Worm (Caenorhabditis elegans) whole organism, mixed stage, embryonic: ENCODE measurements around the gene fmo-4.

ENCODE experiments used
- M03D4.4 ChIP-seq: sonication (generic microtip); optimal IDR thresholded peaks from 2 replicates; lab custom pipeline; 2017; ENCODE audit warnings: mild to moderate bottlenecking, missing genetic modification characterization, missing compliant biosample characterization
- bed-3 ChIP-seq: fragments of 200-800 bp; sonication (Bioruptor generic); optimal IDR thresholded peaks from 3 replicates; lab custom pipeline; 2018; ENCODE audit warnings: mild to moderate bottlenecking, missing genetic modification characterization, moderate library complexity, missing compliant biosample characterization
- blmp-1 ChIP-seq: fragments of 150-350 bp; optimal IDR thresholded peaks from 2 replicates; lab custom pipeline; 2014; ENCODE audit warnings: missing biosample characterization, missing genetic modification characterization
- ceh-39 ChIP-seq: fragments of 150-350 bp; optimal IDR thresholded peaks from 2 replicates; lab custom pipeline; 2014; ENCODE audit warnings: missing biosample characterization, missing genetic modification characterization
- ceh-43 ChIP-seq: fragments of 200-800 bp; sonication (Bioruptor generic); optimal IDR thresholded peaks from 2 replicates; lab custom pipeline; 2018; ENCODE audit warnings: mild to moderate bottlenecking, missing genetic modification characterization, moderate library complexity, missing compliant biosample characterization
- ceh-83 ChIP-seq: fragments of 200-800 bp; sonication (Bioruptor generic); optimal IDR thresholded peaks from 2 replicates; lab custom pipeline; 2018; ENCODE audit warnings: mild to moderate bottlenecking, missing genetic modification characterization, missing compliant biosample characterization
- ces-1 ChIP-seq: fragments of 150-350 bp; optimal IDR thresholded peaks from 2 replicates; lab custom pipeline; 2014; ENCODE audit warnings: missing biosample characterization, missing genetic modification reagents, missing genetic modification characterization
- cnd-1 ChIP-seq: fragments of 200-800 bp; sonication (Bioruptor generic); optimal IDR thresholded peaks from 2 replicates; lab custom pipeline; 2018; ENCODE audit warnings: mild to moderate bottlenecking, missing genetic modification characterization, missing compliant biosample characterization
- drap-1 ChIP-seq: fragments of 200-800 bp; sonication (Bioruptor generic); optimal IDR thresholded peaks from 3 replicates; lab custom pipeline; 2018; ENCODE audit warnings: mild to moderate bottlenecking, missing genetic modification characterization, missing compliant biosample characterization
- elt-1 ChIP-seq: sonication (generic microtip); optimal IDR thresholded peaks from 2 replicates; lab custom pipeline; 2017; ENCODE audit warnings: missing genetic modification characterization, mild to moderate bottlenecking, missing compliant biosample characterization, antibody characterized with exemption, moderate library complexity, borderline replicate concordance; ENCODE audit not compliant: insufficient read depth
- elt-3 ChIP-seq: fragments of 150-350 bp; optimal IDR thresholded peaks from 2 replicates; lab custom pipeline; 2014; ENCODE audit warnings: missing biosample characterization, missing genetic modification characterization
- flh-1 ChIP-seq: fragments of 200-800 bp; sonication (Bioruptor generic); optimal IDR thresholded peaks from 2 replicates; lab custom pipeline; 2018; ENCODE audit warnings: mild to moderate bottlenecking, missing genetic modification characterization, moderate library complexity, missing compliant biosample characterization
- ham-2 ChIP-seq: fragments of 200-800 bp; sonication (Bioruptor generic); optimal IDR thresholded peaks from 2 replicates; lab custom pipeline; 2018; ENCODE audit warnings: mild to moderate bottlenecking, missing genetic modification characterization, missing compliant biosample characterization
- hlh-1 ChIP-seq: fragments of 150-350 bp; optimal IDR thresholded peaks from 2 replicates; lab custom pipeline; 2014; ENCODE audit warnings: missing biosample characterization, missing genetic modification reagents, missing genetic modification characterization
- lin-13 ChIP-seq: fragments of 150-350 bp; optimal IDR thresholded peaks from 2 replicates; lab custom pipeline; 2014; ENCODE audit warnings: missing biosample characterization, missing genetic modification characterization
- lin-32 ChIP-seq: fragments of 200-800 bp; sonication (Bioruptor generic); optimal IDR thresholded peaks from 2 replicates; lab custom pipeline; 2018; ENCODE audit warnings: mild to moderate bottlenecking, missing genetic modification characterization, missing compliant biosample characterization
- lsy-2 ChIP-seq: fragments of 150-350 bp; optimal IDR thresholded peaks from 2 replicates; lab custom pipeline; 2014; ENCODE audit warnings: missing biosample characterization, missing genetic modification characterization
- mab-5 ChIP-seq: fragments of 150-350 bp; optimal IDR thresholded peaks from 2 replicates; lab custom pipeline; 2014; ENCODE audit warnings: missing biosample characterization, missing genetic modification characterization
- mep-1 ChIP-seq: fragments of 150-350 bp; optimal IDR thresholded peaks from 2 replicates; lab custom pipeline; 2017; ENCODE audit warnings: missing biosample characterization, missing genetic modification reagents, missing genetic modification characterization, inconsistent platforms
- mls-2 ChIP-seq: sonication (generic microtip); optimal IDR thresholded peaks from 2 replicates; lab custom pipeline; 2016; ENCODE audit warnings: mild to moderate bottlenecking, missing genetic modification characterization, moderate library complexity, missing compliant biosample characterization
- nhr-12 ChIP-seq: fragments of 150-350 bp; optimal IDR thresholded peaks from 2 replicates; lab custom pipeline; 2014; ENCODE audit warnings: missing biosample characterization, missing genetic modification characterization
- nhr-237 ChIP-seq: fragments of 150-350 bp; optimal IDR thresholded peaks from 2 replicates; lab custom pipeline; 2014; ENCODE audit warnings: missing biosample characterization, missing genetic modification characterization
- nhr-76 ChIP-seq: sonication (generic microtip); optimal IDR thresholded peaks from 2 replicates; lab custom pipeline; 2017; ENCODE audit warnings: missing biosample characterization, missing genetic modification characterization
- pha-4 ChIP-seq: fragments of 150-350 bp; optimal IDR thresholded peaks from 2 replicates; lab custom pipeline; 2018; ENCODE audit warnings: missing biosample characterization, missing genetic modification reagents, missing genetic modification characterization
- sem-2 ChIP-seq: fragments of 200-800 bp; sonication (Bioruptor generic); optimal IDR thresholded peaks from 2 replicates; lab custom pipeline; 2018; ENCODE audit warnings: mild to moderate bottlenecking, missing genetic modification characterization, missing compliant biosample characterization
- snpc-4 ChIP-seq: fragments of 150-350 bp; optimal IDR thresholded peaks from 2 replicates; lab custom pipeline; 2014; ENCODE audit warnings: missing biosample characterization, missing genetic modification characterization
- sptf-1 ChIP-seq: sonication (generic microtip); optimal IDR thresholded peaks from 2 replicates; lab custom pipeline; 2017; ENCODE audit warnings: mild to moderate bottlenecking, missing genetic modification characterization, moderate library complexity, missing compliant biosample characterization
- tbx-8 ChIP-seq: fragments of 200-800 bp; sonication (Bioruptor generic); optimal IDR thresholded peaks from 2 replicates; lab custom pipeline; 2018; ENCODE audit warnings: mild to moderate bottlenecking, missing genetic modification characterization, moderate library complexity, missing compliant biosample characterization
- unc-120 ChIP-seq: sonication (generic microtip); optimal IDR thresholded peaks from 2 replicates; lab custom pipeline; 2017; ENCODE audit warnings: missing genetic modification characterization, missing compliant biosample characterization; ENCODE audit not compliant: poor library complexity, severe bottlenecking
- unc-39 ChIP-seq: fragments of 150-350 bp; optimal IDR thresholded peaks from 2 replicates; lab custom pipeline; 2014; ENCODE audit warnings: missing biosample characterization, missing genetic modification characterization
- unc-62 ChIP-seq: fragments of 150-350 bp; optimal IDR thresholded peaks from 2 replicates; lab custom pipeline; 2014; ENCODE audit warnings: missing biosample characterization, missing genetic modification reagents, missing genetic modification characterization
- zip-8 ChIP-seq: fragments of 150-350 bp; optimal IDR thresholded peaks from 2 replicates; lab custom pipeline; 2014; ENCODE audit warnings: missing biosample characterization, missing genetic modification characterization
- ztf-11 ChIP-seq: fragments of 150-350 bp; optimal IDR thresholded peaks from 2 replicates; lab custom pipeline; 2014; ENCODE audit warnings: missing biosample characterization, missing genetic modification characterization

Gene fmo-4

ce11 chrV:13589494-13590176 is 16.9 kb downstream of the fmo-4 start, which contains the start of the genes F53F4.2 and F53F4.18:
F53F4.2 (minus strand) TSS chrV:13589594.
F53F4.18 (plus strand) TSS chrV:13590126.
- TF ChIP-seq pha-4 (tag; lab: Kevin White, UChicago) (no peak), ceh-39 (tag; lab: Kevin White, UChicago) (no peak), elt-3 (tag; lab: Kevin White, UChicago) (no peak), ham-2 (no peak), lin-32 (GFP tag; lab: Kevin White, UChicago) (no peak), drap-1 (GFP tag; lab: Kevin White, UChicago) (no peak), ces-1 (GFP tag; lab: Kevin White, UChicago) (no peak), lin-13 (tag; lab: Kevin White, UChicago) (no peak), ceh-83 (GFP tag; lab: Kevin White, UChicago) (no peak)

- TF ChIP-seq elt-3 (tag; lab: Kevin White, UChicago) (no peak), ham-2 (no peak), mab-5 (tag; lab: Kevin White, UChicago) (no peak), M03D4.4 (tag; lab: Kevin White, UChicago) (no peak), unc-62 (GFP tag; lab: Kevin White, UChicago) (no peak), nhr-237 (tag; lab: Kevin White, UChicago) (no peak), ztf-11 (no peak), mls-2 (tag; lab: Kevin White, UChicago) (no peak), blmp-1 (no peak), ceh-43 (no peak), hlh-1 (no peak), ceh-83 (GFP tag; lab: Kevin White, UChicago) (no peak), unc-120 (no peak), tbx-8 (GFP tag; lab: Kevin White, UChicago) (no peak), drap-1 (GFP tag; lab: Kevin White, UChicago) (no peak), bed-3 (no peak), unc-39 (tag; lab: Kevin White, UChicago) (no peak), elt-1 (no peak), lsy-2 (no peak), pha-4 (tag; lab: Kevin White, UChicago) (no peak)
Measured at ce11 chrV:13587902-13588301, 18.6 kb downstream of the fmo-4 start, which contains the start of gene F53F4.17. F53F4.17 (plus strand) TSS chrV:13588202.

- TF ChIP-seq tbx-8 (GFP tag; lab: Kevin White, UChicago), result no peak
- TF ChIP-seq lin-32 (GFP tag; lab: Kevin White, UChicago), result no peak
- TF ChIP-seq unc-120, result no peak
- no peak for TF ChIP-seq ceh-39 (tag; lab: Kevin White, UChicago)
- TF ChIP-seq blmp-1, result no peak
- no peak for TF ChIP-seq zip-8 (tag; lab: Kevin White, UChicago)
- no peak for TF ChIP-seq ceh-83 (GFP tag; lab: Kevin White, UChicago)
- no peak for TF ChIP-seq drap-1 (GFP tag; lab: Kevin White, UChicago)
- no peak for TF ChIP-seq sptf-1
- no peak for TF ChIP-seq flh-1 (GFP tag; lab: Kevin White, UChicago)
- no peak for TF ChIP-seq mep-1 (tag; lab: Kevin White, UChicago)
- TF ChIP-seq ztf-11, result no peak
- TF ChIP-seq hlh-1, result no peak
- TF ChIP-seq elt-1, result no peak
Measured at ce11 chrV:13584484-13584883, 22.0 kb downstream of the fmo-4 start, which contains the start of gene F53F4.1. F53F4.1 (plus strand) TSS chrV:13584784.

ce11 chrV:13580696-13581095 is 25.8 kb downstream of the fmo-4 start, which contains the start of gene C50B8.5:
C50B8.5 (plus strand) TSS chrV:13580968.
- no peak for TF ChIP-seq snpc-4 (tag; lab: Kevin White, UChicago)
- TF ChIP-seq ham-2, result no peak
- no peak for TF ChIP-seq sem-2 (GFP tag; lab: Kevin White, UChicago)
- TF ChIP-seq M03D4.4 (tag; lab: Kevin White, UChicago), result no peak

- TF ChIP-seq mep-1 (tag; lab: Kevin White, UChicago), result no peak
- no peak for TF ChIP-seq cnd-1 (tag; lab: Kevin White, UChicago)
- TF ChIP-seq snpc-4 (tag; lab: Kevin White, UChicago), result no peak
- TF ChIP-seq nhr-12 (tag; lab: Kevin White, UChicago), result no peak
- TF ChIP-seq unc-62 (GFP tag; lab: Kevin White, UChicago), result no peak
- TF ChIP-seq mab-5 (tag; lab: Kevin White, UChicago), result no peak
- TF ChIP-seq lin-32 (GFP tag; lab: Kevin White, UChicago), result no peak
- TF ChIP-seq ces-1 (GFP tag; lab: Kevin White, UChicago), result no peak
- TF ChIP-seq nhr-76 (tag; lab: Kevin White, UChicago), result no peak
- no peak for TF ChIP-seq sem-2 (GFP tag; lab: Kevin White, UChicago)
- TF ChIP-seq bed-3, result no peak
- TF ChIP-seq unc-120, result no peak
- TF ChIP-seq blmp-1, result no peak
- no peak for TF ChIP-seq ceh-39 (tag; lab: Kevin White, UChicago)
- TF ChIP-seq sptf-1, result no peak
- TF ChIP-seq tbx-8 (GFP tag; lab: Kevin White, UChicago), result no peak
- TF ChIP-seq elt-1, result no peak
- TF ChIP-seq lin-13 (tag; lab: Kevin White, UChicago), result no peak
- TF ChIP-seq, all 35 proteins: peak for 0
Measured at ce11 chrV:13578637-13579036, 27.9 kb downstream of the fmo-4 start, which contains the start of gene C50B8.6. C50B8.6 (plus strand) TSS chrV:13578972.
